Worm (Caenorhabditis elegans) whole organism, L3 larva: ENCODE measurements around the gene T04B2.8.

Experiments
- ZK546.5 ChIP-seq: sonication (generic microtip); optimal IDR thresholded peaks from 2 replicates; lab custom pipeline; 2017; ENCODE audit warnings: missing biosample characterization, missing genetic modification characterization
- aly-2 ChIP-seq: fragments of 150-350 bp; optimal IDR thresholded peaks from 2 replicates; lab custom pipeline; 2014; ENCODE audit warnings: missing biosample characterization, missing genetic modification characterization
- egl-27 ChIP-seq: sonication (generic microtip); optimal IDR thresholded peaks from 4 replicates; lab custom pipeline; 2017; ENCODE audit warnings: missing biosample characterization, missing genetic modification reagents, missing genetic modification characterization
- fos-1 ChIP-seq: fragments of 150-350 bp; optimal IDR thresholded peaks from 2 replicates; lab custom pipeline; 2014; ENCODE audit warnings: missing biosample characterization, missing genetic modification characterization
- nhr-12 ChIP-seq: fragments of 150-350 bp; optimal IDR thresholded peaks from 2 replicates; lab custom pipeline; 2014; ENCODE audit warnings: missing biosample characterization, missing genetic modification characterization
- nhr-237 ChIP-seq: fragments of 150-350 bp; optimal IDR thresholded peaks from 2 replicates; lab custom pipeline; 2014; ENCODE audit warnings: missing biosample characterization, missing genetic modification characterization
- pqm-1 ChIP-seq: fragments of 150-350 bp; optimal IDR thresholded peaks from 2 replicates; lab custom pipeline; 2017; ENCODE audit warnings: missing biosample characterization, missing genetic modification characterization, inconsistent platforms
- unc-39 ChIP-seq: sonication (generic microtip); optimal IDR thresholded peaks from 4 replicates; lab custom pipeline; 2017; ENCODE audit warnings: missing biosample characterization, missing genetic modification characterization

ce11 chrIV:10007758-10008157 lies 43.2 kb downstream of the T04B2.8 start:
- TF ChIP-seq fos-1 (no peak), aly-2 (no peak), pqm-1 (tag; lab: Kevin White, UChicago) (no peak), unc-39 (tag; lab: Kevin White, UChicago) (no peak), nhr-237 (tag; lab: Kevin White, UChicago) (no peak), egl-27 (tag; lab: Kevin White, UChicago) (no peak), nhr-12 (tag; lab: Kevin White, UChicago) (no peak), ZK546.5 (tag; lab: Kevin White, UChicago) (no peak)
